Worm (Caenorhabditis elegans) whole organism, late embryonic: Measurements from ENCODE around the gene Y58A7A.1.

Experiments
- C08G9.2 ChIP-seq: sonication (generic microtip); optimal IDR thresholded peaks from 2 replicates; lab custom pipeline; 2016; ENCODE audit warnings: mild to moderate bottlenecking, missing genetic modification characterization, moderate library complexity, missing compliant biosample characterization
- C38D4.7 ChIP-seq: fragments of 200-800 bp; sonication (Bioruptor generic); optimal IDR thresholded peaks from 2 replicates; lab custom pipeline; 2018; ENCODE audit warnings: mild to moderate bottlenecking, missing genetic modification characterization, moderate library complexity, missing compliant biosample characterization
- F13H6.1 ChIP-seq: sonication (generic microtip); optimal IDR thresholded peaks from 2 replicates; lab custom pipeline; 2016; ENCODE audit warnings: missing genetic modification characterization, missing compliant biosample characterization
- T23F11.4 ChIP-seq: fragments of 200-800 bp; sonication (Bioruptor generic); optimal IDR thresholded peaks from 2 replicates; lab custom pipeline; 2018; ENCODE audit warnings: mild to moderate bottlenecking, missing genetic modification characterization, missing compliant biosample characterization
- ahr-1 ChIP-seq: sonication (generic microtip); optimal IDR thresholded peaks from 2 replicates; lab custom pipeline; 2016; ENCODE audit warnings: missing genetic modification characterization, missing compliant biosample characterization
- ama-1 ChIP-seq: fragments of 150-350 bp; optimal IDR thresholded peaks from 2 replicates; lab custom pipeline; 2014
- ceh-14 ChIP-seq: sonication (generic microtip); optimal IDR thresholded peaks from 2 replicates; lab custom pipeline; 2016; ENCODE audit warnings: missing genotype, missing genetic modification characterization, missing compliant biosample characterization
- ceh-19 ChIP-seq: fragments of 200-800 bp; sonication (Bioruptor generic); optimal IDR thresholded peaks from 2 replicates; lab custom pipeline; 2018; ENCODE audit warnings: mild to moderate bottlenecking, missing genetic modification characterization, missing compliant biosample characterization
- ceh-2 ChIP-seq: sonication (generic microtip); optimal IDR thresholded peaks from 2 replicates; lab custom pipeline; 2016; ENCODE audit warnings: missing genotype, missing genetic modification characterization, missing compliant biosample characterization
- ceh-22 ChIP-seq: sonication (generic microtip); optimal IDR thresholded peaks from 2 replicates; lab custom pipeline; 2017; ENCODE audit warnings: missing biosample characterization, missing genetic modification characterization
- ceh-30 ChIP-seq: fragments of 150-350 bp; optimal IDR thresholded peaks from 2 replicates; lab custom pipeline; 2014; ENCODE audit warnings: missing biosample characterization, missing genetic modification characterization
- ceh-31 ChIP-seq: sonication (generic microtip); optimal IDR thresholded peaks from 2 replicates; lab custom pipeline; 2016; ENCODE audit warnings: missing genetic modification characterization, missing compliant biosample characterization
- ceh-34 ChIP-seq: sonication (generic microtip); optimal IDR thresholded peaks from 2 replicates; lab custom pipeline; 2016; ENCODE audit warnings: mild to moderate bottlenecking, missing genetic modification characterization, missing compliant biosample characterization
- ceh-48 ChIP-seq: sonication (generic microtip); optimal IDR thresholded peaks from 2 replicates; lab custom pipeline; 2016; ENCODE audit warnings: missing genetic modification characterization, inconsistent platforms, missing compliant biosample characterization
- ceh-6 ChIP-seq: fragments of 200-800 bp; sonication (Bioruptor generic); optimal IDR thresholded peaks from 2 replicates; lab custom pipeline; 2018; ENCODE audit warnings: mild to moderate bottlenecking, missing genetic modification characterization, missing compliant biosample characterization
- ceh-9 ChIP-seq: sonication (generic microtip); optimal IDR thresholded peaks from 2 replicates; lab custom pipeline; 2016; ENCODE audit warnings: mild to moderate bottlenecking, missing genetic modification characterization, inconsistent platforms, missing compliant biosample characterization
- elt-2 ChIP-seq: sonication (generic microtip); optimal IDR thresholded peaks from 2 replicates; lab custom pipeline; 2016; ENCODE audit warnings: missing genetic modification reagents, missing genetic modification characterization, missing compliant biosample characterization
- ets-4 ChIP-seq: sonication (generic microtip); optimal IDR thresholded peaks from 2 replicates; lab custom pipeline; 2016; ENCODE audit warnings: missing genetic modification characterization, missing compliant biosample characterization
- eyg-1 ChIP-seq: sonication (generic microtip); optimal IDR thresholded peaks from 2 replicates; lab custom pipeline; 2016; ENCODE audit warnings: missing genotype, missing genetic modification characterization, missing compliant biosample characterization
- fax-1 ChIP-seq: sonication (generic microtip); optimal IDR thresholded peaks from 2 replicates; lab custom pipeline; 2016; ENCODE audit warnings: missing genotype, missing genetic modification characterization, missing compliant biosample characterization
- fkh-10 ChIP-seq: fragments of 150-350 bp; optimal IDR thresholded peaks from 2 replicates; lab custom pipeline; 2014; ENCODE audit warnings: missing biosample characterization, missing genetic modification reagents, missing genetic modification characterization
- fkh-6 ChIP-seq: sonication (generic microtip); optimal IDR thresholded peaks from 2 replicates; lab custom pipeline; 2016; ENCODE audit warnings: missing genetic modification characterization, missing compliant biosample characterization
- hlh-15 ChIP-seq: sonication (generic microtip); optimal IDR thresholded peaks from 2 replicates; lab custom pipeline; 2016; ENCODE audit warnings: missing genetic modification characterization, missing compliant biosample characterization
- lin-11 ChIP-seq: fragments of 200-800 bp; sonication (Bioruptor generic); optimal IDR thresholded peaks from 2 replicates; lab custom pipeline; 2018; ENCODE audit warnings: mild to moderate bottlenecking, missing genetic modification characterization, missing compliant biosample characterization
- madf-2 ChIP-seq: sonication (generic microtip); optimal IDR thresholded peaks from 2 replicates; lab custom pipeline; 2017; ENCODE audit warnings: missing genetic modification characterization, missing compliant biosample characterization
- nfya-1 ChIP-seq: sonication (generic microtip); optimal IDR thresholded peaks from 2 replicates; lab custom pipeline; 2017; ENCODE audit warnings: missing genetic modification characterization, mild to moderate bottlenecking, missing compliant biosample characterization, antibody characterized with exemption, moderate library complexity
- nhr-11 ChIP-seq: fragments of 150-350 bp; optimal IDR thresholded peaks from 2 replicates; lab custom pipeline; 2014; ENCODE audit warnings: missing biosample characterization, missing genetic modification characterization
- nhr-232 ChIP-seq: sonication (generic microtip); optimal IDR thresholded peaks from 2 replicates; lab custom pipeline; 2016; ENCODE audit warnings: missing genetic modification characterization, missing compliant biosample characterization
- npax-4 ChIP-seq: sonication (generic microtip); optimal IDR thresholded peaks from 2 replicates; lab custom pipeline; 2016; ENCODE audit warnings: missing genetic modification characterization, missing compliant biosample characterization
- pag-3 ChIP-seq: sonication (generic microtip); optimal IDR thresholded peaks from 2 replicates; lab custom pipeline; 2016; ENCODE audit warnings: missing compliant biosample characterization, missing genetic modification characterization, borderline replicate concordance
- pat-9 ChIP-seq: fragments of 200-800 bp; sonication (Bioruptor generic); optimal IDR thresholded peaks from 2 replicates; lab custom pipeline; 2018; ENCODE audit warnings: mild to moderate bottlenecking, missing genetic modification characterization, moderate library complexity, missing compliant biosample characterization
- pha-2 ChIP-seq: sonication (generic microtip); optimal IDR thresholded peaks from 2 replicates; lab custom pipeline; 2017; ENCODE audit warnings: mild to moderate bottlenecking, missing genetic modification characterization, missing compliant biosample characterization
- pqm-1 ChIP-seq: sonication (generic microtip); optimal IDR thresholded peaks from 2 replicates; lab custom pipeline; 2016; ENCODE audit warnings: missing genetic modification characterization, missing compliant biosample characterization
- pros-1 ChIP-seq: fragments of 150-350 bp; optimal IDR thresholded peaks from 2 replicates; lab custom pipeline; 2014; ENCODE audit warnings: missing biosample characterization, missing genetic modification reagents, missing genetic modification characterization
- ref-2 ChIP-seq: sonication (generic microtip); optimal IDR thresholded peaks from 2 replicates; lab custom pipeline; 2016; ENCODE audit warnings: missing genetic modification characterization, missing compliant biosample characterization
- sdc-2 ChIP-seq: sonication (generic microtip); optimal IDR thresholded peaks from 2 replicates; lab custom pipeline; 2016; ENCODE audit warnings: missing genotype, missing genetic modification characterization, missing compliant biosample characterization
- sox-2 ChIP-seq: fragments of 200-800 bp; sonication (Bioruptor generic); IDR thresholded peaks from 2 replicates; pipeline ENCODE4 v1.3.6; 2022; ENCODE audit warnings: missing genetic modification reagents, missing genetic modification characterization, missing compliant biosample characterization
- syd-9 ChIP-seq: sonication (generic microtip); optimal IDR thresholded peaks from 2 replicates; lab custom pipeline; 2016; ENCODE audit warnings: mild to moderate bottlenecking, missing genetic modification characterization, moderate library complexity, missing compliant biosample characterization
- ttx-3 ChIP-seq: sonication (generic microtip); optimal IDR thresholded peaks from 2 replicates; lab custom pipeline; 2016; ENCODE audit warnings: missing genetic modification reagents, missing genetic modification characterization, missing compliant biosample characterization
- unc-55 ChIP-seq: sonication (generic microtip); optimal IDR thresholded peaks from 2 replicates; lab custom pipeline; 2017; ENCODE audit warnings: missing biosample characterization, missing genetic modification reagents, missing genetic modification characterization

Gene Y58A7A.1

ce11 chrV:5069440-5069839 lies at the start of gene Y58A7A.1:
TSS of gene Y58A7A.1 (minus strand) at chrV:5069540.
- TF ChIP-seq pqm-1 (tag; lab: Kevin White, UChicago) (no peak), ttx-3 (tag; lab: Kevin White, UChicago) (no peak), unc-55 (GFP tag; lab: Kevin White, UChicago) (no peak), sdc-2 (tag; lab: Kevin White, UChicago) (no peak), ets-4 (tag; lab: Kevin White, UChicago) (no peak), nhr-232 (no peak), ref-2 (no peak), eyg-1 (no peak), ama-1 (no peak)

DNA sequence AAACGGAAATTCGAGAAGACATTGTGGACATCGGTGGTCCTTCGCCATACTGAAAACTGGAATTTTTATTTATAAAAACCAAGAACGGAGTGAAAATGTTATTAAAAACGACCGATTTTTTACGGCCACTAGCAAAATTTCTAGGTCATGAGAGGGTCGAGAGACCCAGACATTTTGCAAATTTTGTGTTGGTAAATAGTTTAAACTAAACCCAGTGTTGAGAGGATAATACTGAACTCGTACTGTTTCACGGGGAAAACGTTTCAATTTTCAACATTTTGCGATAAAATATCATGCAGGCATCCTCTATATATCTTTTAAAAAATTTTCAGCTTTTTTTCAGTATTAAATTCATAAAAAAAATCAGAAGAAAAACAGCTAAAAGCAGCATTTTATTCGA lies 49.8 kb upstream of the Y58A7A.1 start, which contains the start of gene C04F5.9:
C04F5.9 (minus strand) TSS at position 101 of the 400 bp plus-strand sequence.
- TF ChIP-seq elt-2 (tag; lab: Kevin White, UChicago) (no peak), ceh-9 (no peak), sdc-2 (tag; lab: Kevin White, UChicago) (no peak), T23F11.4 (GFP tag; lab: Kevin White, UChicago) (no peak), pha-2 (no peak), nfya-1 (tag; lab: Kevin White, UChicago) (no peak), ceh-22 (tag; lab: Kevin White, UChicago) (no peak), fkh-10 (GFP tag; lab: Kevin White, UChicago) (no peak), fax-1 (no peak), ceh-14 (no peak), F13H6.1 (tag; lab: Kevin White, UChicago) (no peak), C38D4.7 (no peak), ceh-6 (GFP tag; lab: Kevin White, UChicago) (no peak), npax-4 (tag; lab: Kevin White, UChicago) (no peak), madf-2 (tag; lab: Kevin White, UChicago) (no peak), sox-2 (no peak), lin-11 (tag; lab: Kevin White, UChicago) (no peak), pat-9 (tag; lab: Kevin White, UChicago) (no peak), ceh-19 (no peak)
- TF ChIP-seq, all 69 proteins: peak for 0

DNA sequence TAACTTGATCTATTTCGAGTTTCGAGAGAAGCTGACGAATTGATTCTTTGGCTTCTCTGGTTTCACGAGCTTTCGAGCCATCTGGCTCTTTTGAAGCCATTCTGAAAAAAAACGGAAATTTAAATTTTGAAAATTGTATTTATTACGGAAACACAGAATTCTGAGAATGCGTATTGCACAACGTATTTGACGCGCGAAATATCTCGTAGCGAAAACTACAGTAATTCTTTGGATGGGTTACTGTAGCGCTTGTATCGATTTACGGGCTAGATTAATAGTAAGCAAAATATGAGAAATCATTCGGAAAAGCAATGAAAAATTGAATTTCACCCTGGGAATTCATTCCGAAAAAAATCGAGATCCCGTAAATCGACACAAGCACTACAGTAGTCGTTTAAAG lies 44.3 kb upstream of the Y58A7A.1 start, which contains the start of gene C04F5.8:
C04F5.8 (minus strand) TSS at position 101 of the 400 bp plus-strand sequence.
- no peak for TF ChIP-seq ceh-2 (tag; lab: Kevin White, UChicago)

DNA sequence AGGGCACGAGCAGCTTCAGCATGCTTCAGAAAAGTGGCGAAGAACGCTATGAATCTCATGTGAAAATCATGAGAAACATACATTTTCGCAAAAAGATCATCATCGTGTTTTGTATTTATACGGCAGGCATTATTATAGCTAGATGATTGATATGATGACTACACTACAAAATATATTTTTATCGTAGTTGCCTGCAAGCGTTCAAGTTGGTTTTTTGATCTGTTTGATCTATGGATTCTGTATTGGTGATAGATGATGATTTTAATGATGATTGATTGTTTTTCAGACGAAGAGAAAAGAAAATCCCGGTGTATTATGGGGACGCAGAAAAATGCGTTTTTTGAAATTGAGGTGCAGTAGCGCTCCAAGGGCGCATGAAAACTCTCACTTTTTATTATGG lies 41.3 kb upstream of the Y58A7A.1 start, which contains the start of gene ugt-63:
ugt-63 (minus strand) TSS at position 89 of the 400 bp plus-strand sequence.
- TF ChIP-seq C08G9.2 (no peak), fkh-10 (GFP tag; lab: Kevin White, UChicago) (no peak), syd-9 (tag; lab: Kevin White, UChicago) (no peak), ceh-30 (tag; lab: Kevin White, UChicago) (no peak), pros-1 (tag; lab: Kevin White, UChicago) (no peak), pha-2 (no peak), C38D4.7 (no peak)

ce11 chrV:5107816-5108215 lies 38.5 kb upstream of the Y58A7A.1 start, which contains the start of gene srab-3:
TSS of gene srab-3 (minus strand) at chrV:5107916.
- TF ChIP-seq unc-55 (GFP tag; lab: Kevin White, UChicago) (no peak), ceh-31 (no peak), ceh-34 (no peak), ahr-1 (tag; lab: Kevin White, UChicago) (no peak), npax-4 (tag; lab: Kevin White, UChicago) (no peak), nfya-1 (tag; lab: Kevin White, UChicago) (no peak), ceh-30 (tag; lab: Kevin White, UChicago) (no peak), ref-2 (no peak), ceh-48 (tag; lab: Kevin White, UChicago) (no peak), fkh-6 (tag; lab: Kevin White, UChicago) (no peak), sox-2 (no peak), pqm-1 (tag; lab: Kevin White, UChicago) (no peak), ceh-22 (tag; lab: Kevin White, UChicago) (no peak), pag-3 (tag; lab: Kevin White, UChicago) (no peak), ceh-6 (GFP tag; lab: Kevin White, UChicago) (no peak), hlh-15 (tag; lab: Kevin White, UChicago) (no peak), nhr-11 (no peak), ceh-19 (no peak)
